Worm (Caenorhabditis elegans) whole organism, L4 larva: ENCODE results near the gene cap-2.

Source experiments
- D1046.2 ChIP-seq: fragments of 200-800 bp; sonication (Bioruptor generic); IDR thresholded peaks from 2 replicates; pipeline ENCODE4 v1.3.6; 2022; ENCODE audit warnings: missing genetic modification characterization, missing compliant biosample characterization
- F49E8.2 ChIP-seq: sonication (generic microtip); optimal IDR thresholded peaks from 2 replicates; lab custom pipeline; 2016; ENCODE audit warnings: missing compliant biosample characterization, mild to moderate bottlenecking, missing genetic modification characterization, borderline replicate concordance
- T20F7.1 ChIP-seq: fragments of 200-800 bp; sonication (Bioruptor generic); optimal IDR thresholded peaks from 2 replicates; lab custom pipeline; 2018; ENCODE audit warnings: mild to moderate bottlenecking, missing genetic modification characterization, missing compliant biosample characterization
- Y75B8A.6 ChIP-seq: fragments of 200-800 bp; sonication (Bioruptor generic); IDR thresholded peaks from 2 replicates; pipeline ENCODE4 v1.3.6; 2022; ENCODE audit warnings: missing genetic modification reagents, missing genetic modification characterization, missing compliant biosample characterization
- aha-1 ChIP-seq: fragments of 150-350 bp; peaks from one replicate; lab custom pipeline; 2014; ENCODE audit warnings: missing biosample characterization, missing genetic modification characterization
- aly-2 ChIP-seq: sonication (generic microtip); optimal IDR thresholded peaks from 2 replicates; lab custom pipeline; 2018; ENCODE audit warnings: missing biosample characterization, missing genetic modification characterization
- arid-1 ChIP-seq: fragments of 200-800 bp; sonication (Bioruptor generic); conservative IDR thresholded peaks from 2 replicates; pipeline ENCODE4 v1.3.6; 2022; ENCODE audit warnings: missing genetic modification reagents, missing genetic modification characterization, missing compliant biosample characterization
- ceh-20 ChIP-seq: fragments of 200-800 bp; sonication (Bioruptor generic); IDR thresholded peaks from 2 replicates; pipeline ENCODE4 v1.3.6; 2022; ENCODE audit warnings: missing genetic modification reagents, missing genetic modification characterization, missing compliant biosample characterization
- cey-2 ChIP-seq: sonication (generic microtip); optimal IDR thresholded peaks from 3 replicates; lab custom pipeline; 2017; ENCODE audit warnings: missing genetic modification characterization, mild to moderate bottlenecking, missing compliant biosample characterization, antibody characterized with exemption, borderline replicate concordance; ENCODE audit not compliant: insufficient read depth
- daf-16 ChIP-seq, 3 experiments: sonication (generic microtip); optimal IDR thresholded peaks; 2 replicates each; lab custom pipeline; 2016 to 2017; ENCODE audit warnings: missing genetic modification characterization in 3 of 3, missing genetic modification reagents in 3 of 3, mild to moderate bottlenecking in 2 of 3, missing compliant biosample characterization in 2 of 3, missing biosample characterization in 1 of 3, moderate library complexity in 1 of 3
- dpl-1 ChIP-seq: fragments of 150-350 bp; optimal IDR thresholded peaks from 2 replicates; lab custom pipeline; 2014; ENCODE audit warnings: missing biosample characterization, missing genetic modification reagents, missing genetic modification characterization
- dve-1 ChIP-seq: sonication (generic microtip); optimal IDR thresholded peaks from 2 replicates; lab custom pipeline; 2017; ENCODE audit warnings: antibody characterized with exemption, mild to moderate bottlenecking, missing genetic modification characterization, missing compliant biosample characterization; ENCODE audit not compliant: insufficient read depth
- egl-27 ChIP-seq: sonication (generic microtip); optimal IDR thresholded peaks from 3 replicates; lab custom pipeline; 2017; ENCODE audit warnings: missing biosample characterization, missing genetic modification reagents, missing genetic modification characterization
- egl-43 ChIP-seq: fragments of 200-800 bp; sonication (Bioruptor generic); IDR thresholded peaks from 2 replicates; pipeline ENCODE4 v1.3.6; 2022; ENCODE audit warnings: missing genetic modification reagents, missing genetic modification characterization, missing compliant biosample characterization
- fos-1 ChIP-seq: fragments of 150-350 bp; optimal IDR thresholded peaks from 2 replicates; lab custom pipeline; 2014; ENCODE audit warnings: missing biosample characterization, missing genetic modification characterization
- gei-8 ChIP-seq: fragments of 200-800 bp; sonication (Bioruptor generic); optimal IDR thresholded peaks from 2 replicates; lab custom pipeline; 2018; ENCODE audit warnings: mild to moderate bottlenecking, missing genetic modification characterization, missing compliant biosample characterization
- hif-1 ChIP-seq, 2 experiments: sonication (generic microtip); optimal IDR thresholded peaks; 2 replicates each; lab custom pipeline; 2016 to 2017; ENCODE audit warnings: missing compliant biosample characterization in 2 of 2, missing genetic modification characterization in 2 of 2, missing genetic modification reagents in 2 of 2, missing genotype in 2 of 2, mild to moderate bottlenecking in 1 of 2
- hlh-11 ChIP-seq: fragments of 200-800 bp; sonication (Bioruptor generic); optimal IDR thresholded peaks from 2 replicates; lab custom pipeline; 2018; ENCODE audit warnings: mild to moderate bottlenecking, missing genetic modification characterization, missing compliant biosample characterization
- hlh-30 ChIP-seq: sonication (generic microtip); optimal IDR thresholded peaks from 2 replicates; lab custom pipeline; 2017; ENCODE audit warnings: antibody characterized with exemption, mild to moderate bottlenecking, missing genetic modification characterization, missing compliant biosample characterization; ENCODE audit not compliant: insufficient read depth
- lin-1 ChIP-seq: fragments of 200-800 bp; sonication (Bioruptor generic); IDR thresholded peaks from 2 replicates; pipeline ENCODE4 v1.3.6; 2022; ENCODE audit warnings: missing genetic modification reagents, missing genetic modification characterization, missing compliant biosample characterization
- lin-13 ChIP-seq: fragments of 150-350 bp; optimal IDR thresholded peaks from 2 replicates; lab custom pipeline; 2014; ENCODE audit warnings: missing biosample characterization, missing genetic modification reagents, missing genetic modification characterization
- lin-38 ChIP-seq: fragments of 200-800 bp; sonication (Bioruptor generic); IDR thresholded peaks from 2 replicates; pipeline ENCODE4 v1.3.6; 2022; ENCODE audit warnings: missing genetic modification reagents, missing genetic modification characterization, missing compliant biosample characterization
- lsy-2 ChIP-seq, 2 experiments: fragments of 150-350 bp in 1 of 2; sonication (generic microtip) in 1 of 2; optimal IDR thresholded peaks; 2 replicates each; lab custom pipeline; 2014 to 2017; ENCODE audit warnings: missing biosample characterization in 2 of 2, missing genetic modification characterization in 2 of 2
- madf-9 ChIP-seq: fragments of 200-800 bp; sonication (Bioruptor generic); conservative IDR thresholded peaks from 2 replicates; pipeline ENCODE4 v1.3.6; 2022; ENCODE audit warnings: missing genetic modification reagents, missing genetic modification characterization, missing compliant biosample characterization
- mep-1 ChIP-seq: fragments of 150-350 bp; sonication (generic microtip); optimal IDR thresholded peaks from 3 replicates; lab custom pipeline; 2014; ENCODE audit warnings: missing biosample characterization, missing genetic modification characterization
- mes-2 ChIP-seq: sonication (generic microtip); optimal IDR thresholded peaks from 2 replicates; lab custom pipeline; 2016; ENCODE audit warnings: missing genotype, mild to moderate bottlenecking, missing genetic modification characterization, missing compliant biosample characterization; ENCODE audit not compliant: poor library complexity, severe bottlenecking
- mxl-2 ChIP-seq: fragments of 200-800 bp; sonication (Bioruptor generic); conservative IDR thresholded peaks from 2 replicates; pipeline ENCODE4 v1.3.6; 2022; ENCODE audit warnings: missing genetic modification reagents, missing genetic modification characterization, missing compliant biosample characterization
- nhr-10 ChIP-seq: fragments of 150-350 bp; optimal IDR thresholded peaks from 2 replicates; lab custom pipeline; 2014; ENCODE audit warnings: missing biosample characterization, missing genetic modification characterization
- nhr-11 ChIP-seq: fragments of 150-350 bp; optimal IDR thresholded peaks from 2 replicates; lab custom pipeline; 2014; ENCODE audit warnings: missing biosample characterization, missing genetic modification characterization
- nhr-237 ChIP-seq: sonication (generic microtip); optimal IDR thresholded peaks from 2 replicates; lab custom pipeline; 2017; ENCODE audit warnings: missing biosample characterization, missing genetic modification characterization
- nhr-28 ChIP-seq: fragments of 150-350 bp; optimal IDR thresholded peaks from 2 replicates; lab custom pipeline; 2014; ENCODE audit warnings: missing biosample characterization, missing genetic modification characterization
- nhr-41 ChIP-seq: fragments of 200-800 bp; sonication (Bioruptor generic); IDR thresholded peaks from 2 replicates; pipeline ENCODE4 v1.3.6; 2022; ENCODE audit warnings: missing genetic modification reagents, missing genetic modification characterization, missing compliant biosample characterization
- nhr-6 ChIP-seq: fragments of 150-350 bp; optimal IDR thresholded peaks from 2 replicates; lab custom pipeline; 2014; ENCODE audit warnings: missing biosample characterization, missing genetic modification characterization
- nhr-76 ChIP-seq: fragments of 150-350 bp; optimal IDR thresholded peaks from 2 replicates; lab custom pipeline; 2014; ENCODE audit warnings: missing biosample characterization, missing genetic modification characterization
- pha-4 ChIP-seq, 2 experiments: fragments of 150-350 bp in 1 of 2; fragments of 200-800 bp in 1 of 2; sonication (Bioruptor generic) in 1 of 2; IDR thresholded peaks in 1 of 2; optimal IDR thresholded peaks in 1 of 2; 2 replicates each; pipeline versions ENCODE4 v1.3.6 to Lab custom; 2014 to 2022; ENCODE audit warnings: missing genetic modification characterization in 2 of 2, missing genetic modification reagents in 2 of 2, missing biosample characterization in 1 of 2, missing compliant biosample characterization in 1 of 2
- pqm-1 ChIP-seq: sonication (generic microtip); optimal IDR thresholded peaks from 2 replicates; lab custom pipeline; 2017; ENCODE audit warnings: missing biosample characterization, missing genetic modification characterization
- rbr-2 ChIP-seq: sonication (generic microtip); optimal IDR thresholded peaks from 2 replicates; lab custom pipeline; 2016; ENCODE audit warnings: missing genotype, missing genetic modification characterization, missing compliant biosample characterization
- sdz-12 ChIP-seq: fragments of 200-800 bp; sonication (Bioruptor generic); optimal IDR thresholded peaks from 2 replicates; lab custom pipeline; 2018; ENCODE audit warnings: mild to moderate bottlenecking, missing genetic modification characterization, missing compliant biosample characterization
- unc-130 ChIP-seq: sonication (generic microtip); optimal IDR thresholded peaks from 2 replicates; lab custom pipeline; 2016; ENCODE audit warnings: missing genetic modification reagents, missing genetic modification characterization, missing compliant biosample characterization
- vab-7 ChIP-seq: fragments of 200-800 bp; sonication (Bioruptor generic); IDR thresholded peaks from 2 replicates; pipeline ENCODE4 v1.3.6; 2022; ENCODE audit warnings: missing genetic modification reagents, missing genetic modification characterization, missing compliant biosample characterization
- zag-1 ChIP-seq: fragments of 150-350 bp; optimal IDR thresholded peaks from 2 replicates; lab custom pipeline; 2014; ENCODE audit warnings: missing biosample characterization, missing genetic modification characterization

cap-2 gene

DNA sequence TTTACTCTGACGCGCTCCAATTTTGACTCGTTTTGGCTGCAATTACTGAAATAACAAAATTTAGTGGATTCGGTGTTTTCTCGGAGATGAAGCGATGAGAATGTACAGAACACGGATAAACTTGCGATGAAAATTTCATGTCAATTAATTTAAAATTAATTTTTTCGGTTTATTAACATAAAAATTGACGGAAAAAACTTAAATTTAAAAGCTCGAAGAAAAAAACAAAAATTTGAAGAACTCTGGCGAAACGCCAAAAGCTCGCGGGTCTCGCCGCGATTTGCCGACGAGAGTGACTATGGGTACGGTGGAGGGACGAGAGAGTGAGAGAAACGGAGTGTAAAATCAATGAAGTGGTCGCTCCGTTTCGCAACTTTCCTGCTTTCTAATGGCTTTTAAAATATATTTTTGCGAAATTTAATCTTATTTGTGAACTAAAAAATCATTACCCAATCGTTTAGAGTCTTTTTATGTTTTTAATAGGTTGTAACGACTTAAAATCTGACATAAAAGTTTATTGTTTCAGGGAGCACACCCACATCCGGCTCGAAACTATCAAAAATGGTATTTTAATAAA is at the start of gene cap-2, which contains the start of gene gmps-1 (continued):
- peak; percentile 80 for TF ChIP-seq vab-7
- peak; percentile 71 for TF ChIP-seq gei-8 (GFP tag; lab: Kevin White, UChicago)
- TF ChIP-seq F49E8.2 (tag; lab: Kevin White, UChicago), result peak; percentile 75
- TF ChIP-seq madf-9 (GFP tag; lab: Robert Waterston, UW), result peak; percentile 88

DNA sequence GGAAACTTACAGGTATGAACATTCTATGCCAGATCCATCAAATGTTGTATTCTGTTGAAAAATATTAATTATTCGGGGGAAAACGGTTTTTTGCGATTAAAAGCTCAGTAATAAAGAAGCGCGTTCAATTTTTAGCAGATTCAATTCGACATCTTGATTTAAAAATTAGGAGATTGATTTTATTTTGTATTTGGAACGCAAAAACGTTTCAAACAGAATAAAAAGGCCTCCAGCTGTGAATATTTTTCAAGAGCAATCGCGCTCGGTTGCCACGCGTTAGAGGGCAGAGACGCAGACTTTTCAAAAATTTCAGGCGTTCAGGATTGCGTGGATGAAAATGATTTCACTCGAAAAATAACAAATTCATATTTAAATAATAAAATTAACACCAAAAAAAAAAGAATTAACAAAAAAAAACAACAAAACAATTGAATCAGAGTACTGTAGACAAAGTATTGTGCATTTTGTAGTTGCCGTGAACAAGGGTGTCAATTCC is 49.0 kb upstream of the cap-2 start, which contains the start of gene R06F6.8:
Gene R06F6.8 (minus strand): TSS at position 51 of the 496 bp plus-strand sequence.
- TF ChIP-seq nhr-28 (tag; lab: Kevin White, UChicago) (peak; percentile 9), egl-43 (no peak), aly-2 (no peak), mes-2 (tag; lab: Kevin White, UChicago) (peak; percentile 61), nhr-41 (GFP tag; lab: Robert Waterston, UW) (no peak), fos-1 (tag; lab: Kevin White, UChicago) (no peak), cey-2 (tag; lab: Kevin White, UChicago) (no peak), egl-27 (tag; lab: Kevin White, UChicago) (no peak), D1046.2 (GFP tag; lab: Robert Waterston, UW) (no peak), dpl-1 (GFP tag; lab: Kevin White, UChicago) (peak; percentile 20), lin-13 (GFP tag; lab: Kevin White, UChicago) (peak; percentile 5), Y75B8A.6 (GFP tag; lab: Robert Waterston, UW) (no peak), nhr-10 (no peak), T20F7.1 (no peak), pha-4 (GFP tag; IDR thresholded peaks at IDR 0.05; lab: Robert Waterston, UW) (no peak), pha-4 (tag; optimal IDR thresholded peaks at IDR 0.05; lab: Kevin White, UChicago) (peak; percentile 11), sdz-12 (GFP tag; lab: Kevin White, UChicago) (no peak), lin-38 (peak; percentile 82), nhr-11 (tag; lab: Kevin White, UChicago) (no peak), lsy-2 (tag; optimal IDR thresholded peaks at IDR 0.05; lab: Kevin White, UChicago) (peak in 1 of 2 experiments; percentile 29)

DNA sequence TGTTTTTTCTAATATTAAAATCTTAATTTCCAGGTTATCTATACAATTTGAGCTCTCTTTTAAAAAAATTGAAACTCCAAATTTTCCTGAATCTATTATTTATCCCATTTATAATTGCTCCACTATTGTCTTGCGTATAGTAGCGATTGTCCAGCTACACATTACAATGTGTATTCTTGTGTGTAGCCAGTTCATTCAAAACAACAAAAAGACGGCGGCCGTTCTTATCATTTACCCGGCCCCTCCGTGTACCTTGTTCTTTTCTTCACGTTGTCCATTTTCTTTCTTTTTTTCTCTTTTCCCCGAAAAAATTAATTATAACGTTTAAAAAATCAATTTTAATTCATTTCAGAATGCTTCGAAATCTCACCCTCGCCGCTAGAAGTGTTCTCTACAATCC is 48.3 kb upstream of the cap-2 start, which contains the start of gene ech-4:
Gene ech-4 (plus strand): TSS at position 353 of the 400 bp plus-strand sequence.
- TF ChIP-seq lin-38 (peak; percentile 17; the same call in 1 of the 2 replicates), pqm-1 (peak; percentile 9), ceh-20 (GFP tag; lab: Robert Waterston, UW) (no peak), nhr-28 (tag; lab: Kevin White, UChicago) (peak; percentile 56), daf-16 (GFP tag; optimal IDR thresholded peaks at IDR 0.05; lab: Kevin White, UChicago) (no peak), daf-16 (tag; optimal IDR thresholded peaks at IDR 0.05; lab: Kevin White, UChicago) (peak; percentile 63)

DNA sequence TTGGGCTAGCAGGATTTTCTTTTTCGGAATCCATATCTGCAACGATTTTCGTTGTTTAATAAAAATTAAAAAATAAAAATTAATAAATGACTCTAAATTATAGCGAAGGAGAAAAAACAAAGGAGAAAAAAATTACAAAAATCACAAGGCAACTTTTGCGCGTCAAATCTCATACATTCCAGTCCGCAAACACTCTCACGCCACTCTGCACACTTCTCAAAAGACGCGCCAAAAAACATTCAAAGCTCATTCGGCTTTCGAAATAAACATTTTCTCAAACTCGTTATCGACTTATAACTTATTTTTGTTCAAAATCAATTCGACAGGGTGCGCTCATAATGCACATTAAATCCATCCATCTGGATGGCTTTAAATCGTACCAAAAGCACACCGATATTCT is 45.0 kb upstream of the cap-2 start, which contains the start of the genes R06F6.12 and mix-1:
Gene R06F6.12 (minus strand): TSS at position 36 of the 400 bp plus-strand sequence.
Gene mix-1 (plus strand): TSS at position 201 of the 400 bp plus-strand sequence.
- no peak for TF ChIP-seq daf-16 (GFP tag; optimal IDR thresholded peaks at IDR 0.05; lab: Kevin White, UChicago)
- peak; percentile 47 for TF ChIP-seq daf-16 (tag; optimal IDR thresholded peaks at IDR 0.05; lab: Kevin White, UChicago)
- no peak for TF ChIP-seq mxl-2 (GFP tag; lab: Robert Waterston, UW)
- peak; percentile 10 to 83 for TF ChIP-seq lsy-2 (tag; optimal IDR thresholded peaks at IDR 0.05; lab: Kevin White, UChicago)
- TF ChIP-seq mes-2 (tag; lab: Kevin White, UChicago), result peak; percentile 79
- peak; percentile 41 for TF ChIP-seq rbr-2
- TF ChIP-seq aha-1 (tag; lab: Kevin White, UChicago), result peak; percentile 63
- 0 out of 2 replicates have a peak, but pooled peaks have one; percentile 38 for TF ChIP-seq arid-1 (GFP tag; lab: Robert Waterston, UW)
- peak; percentile 22 for TF ChIP-seq hlh-11 (tag; lab: Kevin White, UChicago)
- TF ChIP-seq unc-130, result peak; percentile 18
- TF ChIP-seq nhr-6 (tag; lab: Kevin White, UChicago), result peak; percentile 2
- peak in 1 of 2 experiments; percentile 6 for TF ChIP-seq hif-1 (tag; optimal IDR thresholded peaks at IDR 0.05; lab: Kevin White, UChicago)
- TF ChIP-seq mep-1 (tag; lab: Kevin White, UChicago), result peak; percentile 52
- TF ChIP-seq dve-1, result peak; percentile 40
- TF ChIP-seq Y75B8A.6 (GFP tag; lab: Robert Waterston, UW), result no peak
- TF ChIP-seq pha-4 (GFP tag; IDR thresholded peaks at IDR 0.05; lab: Robert Waterston, UW), result 0 out of 2 replicates have a peak, but pooled peaks have one; percentile 38
- peak; percentile 46 for TF ChIP-seq pha-4 (tag; optimal IDR thresholded peaks at IDR 0.05; lab: Kevin White, UChicago)
- TF ChIP-seq zag-1, result no peak
- no peak for TF ChIP-seq lin-1
- no peak for TF ChIP-seq nhr-237
- TF ChIP-seq lin-38, result peak; percentile 73
- TF ChIP-seq nhr-76, result no peak
- TF ChIP-seq hlh-30 (tag; lab: Kevin White, UChicago), result peak; percentile 75
- peak; percentile 88 for TF ChIP-seq dpl-1 (GFP tag; lab: Kevin White, UChicago)
- TF ChIP-seq, all 104 proteins: peak for 16
